Fruit fly (Drosophila melanogaster): ENCODE measurements around the gene CG9297.

Gene CG9297

DNA sequence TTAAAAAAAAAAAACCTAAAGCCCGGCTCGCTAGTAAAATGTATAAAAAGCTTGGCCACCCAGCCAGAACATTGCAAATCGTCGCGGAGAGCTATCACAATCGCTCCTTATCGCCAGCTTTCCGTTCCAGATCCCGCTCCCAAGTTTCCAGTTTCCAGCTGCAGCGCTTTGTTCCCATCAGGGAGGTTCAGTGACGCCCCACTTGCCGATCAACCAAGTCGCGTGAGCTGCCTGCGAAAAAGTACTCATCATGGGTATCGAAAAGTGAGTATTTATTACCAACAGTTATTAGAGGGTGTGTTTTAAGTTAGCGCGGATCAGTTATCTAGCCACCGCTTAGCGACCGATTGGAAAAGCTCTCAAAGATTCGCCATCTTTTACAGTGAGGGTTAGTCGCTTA lies 11.3 kb downstream of the CG9297 start:
- no peak for TF ChIP-seq noc (tag; optimal IDR thresholded peaks at IDR 0.05)

DNA sequence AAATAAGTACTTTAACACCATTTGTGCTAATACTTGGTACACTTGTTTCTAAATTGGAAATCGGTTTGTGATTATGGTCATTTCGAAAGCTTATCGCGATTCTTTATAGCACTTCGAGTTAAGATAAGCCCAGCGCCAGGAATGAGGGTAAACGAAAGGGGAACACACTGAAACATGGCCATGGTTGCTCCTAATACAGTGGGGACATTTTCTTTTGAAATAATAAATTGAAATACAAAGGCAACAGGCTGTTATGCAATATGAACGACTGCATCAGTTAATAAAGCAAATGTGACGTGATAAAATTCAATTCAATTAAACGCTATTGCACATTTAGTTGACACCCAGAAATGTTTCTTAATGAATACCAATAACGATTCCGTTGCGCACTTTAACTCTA lies 12.1 kb downstream of the CG9297 start:
- no peak for TF ChIP-seq noc (tag; optimal IDR thresholded peaks at IDR 0.05)

DNA sequence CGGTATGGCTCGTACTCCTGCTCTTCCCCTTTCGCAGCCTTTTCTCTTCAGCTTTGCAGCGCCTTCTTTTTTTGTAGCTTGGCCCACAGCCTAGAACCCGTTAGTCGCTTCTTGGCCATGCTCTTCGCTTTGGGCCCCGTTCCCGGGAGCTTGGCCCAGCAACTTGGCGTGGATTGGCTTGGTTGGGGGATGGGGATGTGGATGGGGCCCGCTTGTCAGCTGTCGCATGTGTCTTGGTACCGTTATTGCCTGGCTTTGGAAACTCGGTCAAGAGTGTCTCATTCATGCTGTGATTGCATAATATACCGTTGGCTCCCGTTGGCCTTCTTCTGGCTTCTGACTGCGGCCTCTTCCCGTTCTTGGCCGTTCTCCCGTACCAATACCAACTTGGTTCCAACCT lies 14.6 kb downstream of the CG9297 start:
- TF ChIP-seq noc (tag; optimal IDR thresholded peaks at IDR 0.05): no peak

DNA sequence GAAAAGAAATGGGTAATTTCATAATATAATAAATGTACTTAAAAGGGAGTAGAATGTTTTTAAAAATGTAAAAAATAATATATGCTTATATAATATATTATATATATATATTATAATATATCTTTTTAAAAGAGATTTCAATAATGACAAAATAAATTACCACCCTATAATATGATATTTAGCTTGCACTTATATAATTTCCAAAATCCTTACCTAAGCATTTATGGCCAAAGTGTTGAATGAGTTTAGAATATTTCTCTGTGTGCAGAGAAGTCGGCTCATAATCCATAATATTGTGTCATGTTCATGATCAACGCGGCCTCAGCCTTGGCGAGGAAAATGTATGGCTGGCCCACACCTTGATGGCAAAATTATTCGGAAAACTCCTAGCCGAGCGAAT lies 16.9 kb downstream of the CG9297 start:
- no peak for TF ChIP-seq noc (tag; optimal IDR thresholded peaks at IDR 0.05)

DNA sequence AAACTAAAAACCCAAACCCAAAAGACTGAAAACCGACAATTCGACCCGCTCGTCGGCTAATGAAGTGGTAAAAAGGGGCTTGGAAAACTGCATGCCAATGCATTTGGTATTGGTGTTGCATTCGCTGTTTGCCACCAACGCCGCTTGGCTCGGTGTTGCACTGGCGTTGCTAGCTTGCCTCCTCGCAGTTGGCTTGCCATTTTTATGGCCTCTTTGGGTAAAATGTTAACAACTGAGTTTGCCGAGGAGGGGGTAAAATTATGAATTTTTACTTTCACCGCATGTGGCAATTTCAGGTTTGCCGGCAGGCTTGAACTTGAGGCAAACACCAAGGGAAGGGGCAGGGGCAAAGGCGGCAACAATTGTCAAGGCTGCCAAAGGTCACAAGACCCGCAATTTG lies 17.4 kb downstream of the CG9297 start:
- TF ChIP-seq noc (tag; optimal IDR thresholded peaks at IDR 0.05): no peak

DNA sequence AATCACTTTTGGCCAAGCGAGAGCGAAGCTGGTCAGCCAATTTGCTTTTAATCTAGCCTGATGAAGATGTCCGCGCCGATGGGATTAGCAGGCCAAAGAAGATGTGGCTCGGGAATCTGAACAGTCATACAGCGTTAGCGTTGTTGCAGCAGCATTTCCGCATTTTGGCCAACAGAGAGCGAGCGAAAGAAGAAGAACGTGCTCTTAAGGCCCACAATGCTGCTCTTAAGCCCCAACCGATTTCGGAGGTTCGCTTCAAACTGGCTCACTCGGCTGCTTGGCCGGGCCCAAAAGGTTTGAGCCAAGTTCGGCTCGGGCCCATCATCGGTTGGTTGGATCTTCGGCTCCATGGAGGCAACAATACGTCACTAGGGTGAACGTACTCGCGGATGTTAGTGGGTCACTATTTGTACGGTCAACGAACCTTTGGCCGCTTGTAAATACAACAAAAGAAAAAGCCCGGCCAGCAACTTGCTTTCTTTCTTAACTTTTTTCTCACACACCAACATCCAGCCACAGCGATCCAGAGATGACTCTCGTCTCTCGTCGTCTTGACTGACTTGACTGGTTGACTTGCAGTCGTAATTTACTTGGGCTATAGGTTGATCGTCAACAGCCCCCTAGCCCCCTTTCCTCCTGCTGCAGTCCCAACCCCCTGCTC lies 18.5 kb downstream of the CG9297 start:
- no peak for TF ChIP-seq noc (tag; optimal IDR thresholded peaks at IDR 0.05)

DNA sequence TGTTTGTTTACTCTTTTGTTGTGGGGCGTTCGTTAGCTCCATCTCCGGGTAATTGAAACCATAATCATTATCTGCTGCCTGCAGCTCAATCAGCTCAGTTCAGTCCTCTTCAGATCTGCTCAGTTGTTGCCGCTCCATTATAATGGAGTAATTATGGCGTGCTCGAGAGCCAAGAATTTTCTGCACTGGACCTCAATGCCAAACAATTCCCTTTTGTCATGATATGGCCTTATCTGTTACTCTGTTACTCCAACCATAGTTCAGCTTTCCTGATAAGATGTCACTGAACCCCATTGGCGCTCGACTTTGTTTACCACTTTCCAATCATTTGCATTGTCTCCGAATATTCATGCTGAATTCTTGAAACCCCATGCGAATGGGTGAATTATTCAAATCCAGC lies 19.5 kb downstream of the CG9297 start:
- TF ChIP-seq noc (tag; optimal IDR thresholded peaks at IDR 0.05): no peak

DNA sequence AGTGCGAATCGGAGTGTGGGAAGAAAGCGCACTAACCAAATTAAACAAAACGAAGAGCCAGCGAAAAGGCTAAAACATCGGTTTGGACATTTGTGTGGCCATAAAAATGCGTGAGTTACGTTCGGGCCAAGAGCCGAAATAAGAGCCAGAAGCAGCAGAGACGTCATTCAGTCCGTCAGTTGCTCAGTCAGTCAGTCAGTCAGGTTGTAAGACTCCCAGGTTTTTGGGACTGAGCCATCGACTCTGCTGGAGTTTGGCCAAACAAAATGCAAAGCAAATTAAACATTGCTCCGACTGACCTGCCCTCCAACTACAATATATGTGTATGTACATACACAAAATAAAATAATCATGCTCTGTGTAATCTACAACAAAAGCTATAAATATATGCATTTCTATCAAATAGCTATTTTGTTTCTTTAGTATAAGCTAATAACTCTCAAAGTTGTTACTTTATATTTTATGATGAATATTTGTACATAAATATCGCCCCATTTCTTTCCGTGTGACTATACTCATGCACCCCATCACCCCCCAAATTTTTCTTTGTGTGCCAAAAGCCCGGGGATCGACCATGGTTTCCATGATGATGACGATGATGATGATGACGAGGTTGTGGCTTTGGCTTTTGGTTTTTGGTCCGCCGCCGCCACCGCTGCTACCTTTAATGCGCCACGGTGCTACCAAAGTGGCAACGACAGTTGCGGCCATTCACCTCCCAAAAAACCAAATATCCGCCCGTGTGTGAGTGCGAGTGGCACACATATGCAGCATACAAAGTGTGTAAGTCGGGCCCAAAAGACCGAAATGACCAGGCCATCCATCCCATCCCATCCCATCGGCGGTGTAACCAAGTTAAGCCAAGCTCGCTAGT lies 22.0 kb downstream of the CG9297 start:
- TF ChIP-seq noc (tag; optimal IDR thresholded peaks at IDR 0.05): no peak

DNA sequence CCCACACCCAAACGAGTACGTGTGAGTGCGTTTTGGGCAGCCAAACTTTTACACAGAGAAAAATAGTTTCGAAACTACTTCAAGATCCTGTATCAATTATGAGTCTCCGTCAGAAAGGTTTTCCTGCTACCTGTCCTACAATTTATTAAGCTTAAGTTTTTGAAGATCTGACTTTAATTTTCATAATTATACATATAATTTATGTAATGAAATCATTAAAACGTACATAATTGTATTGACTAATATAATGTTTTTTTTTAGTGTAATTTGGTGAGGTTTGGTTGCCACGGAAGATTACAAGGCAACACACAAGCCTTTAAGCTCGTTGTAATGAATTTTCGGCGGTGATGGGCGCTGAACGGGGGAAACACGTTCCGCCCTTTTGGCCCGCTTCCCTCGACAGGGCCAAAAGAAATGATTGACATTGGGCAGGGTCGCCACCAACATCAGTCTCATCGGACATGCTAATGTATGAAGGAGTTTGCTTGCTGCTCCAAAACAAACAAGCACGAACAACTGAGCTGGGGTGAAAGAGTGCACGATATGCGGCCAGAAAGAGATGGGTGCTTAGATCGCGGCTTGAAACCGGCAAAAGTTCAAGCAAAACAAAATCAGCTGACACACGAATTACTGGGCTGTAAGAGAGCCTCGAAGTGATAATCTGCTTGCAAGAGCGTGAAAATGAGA lies 22.8 kb downstream of the CG9297 start:
- TF ChIP-seq noc (tag; optimal IDR thresholded peaks at IDR 0.05): no peak

DNA sequence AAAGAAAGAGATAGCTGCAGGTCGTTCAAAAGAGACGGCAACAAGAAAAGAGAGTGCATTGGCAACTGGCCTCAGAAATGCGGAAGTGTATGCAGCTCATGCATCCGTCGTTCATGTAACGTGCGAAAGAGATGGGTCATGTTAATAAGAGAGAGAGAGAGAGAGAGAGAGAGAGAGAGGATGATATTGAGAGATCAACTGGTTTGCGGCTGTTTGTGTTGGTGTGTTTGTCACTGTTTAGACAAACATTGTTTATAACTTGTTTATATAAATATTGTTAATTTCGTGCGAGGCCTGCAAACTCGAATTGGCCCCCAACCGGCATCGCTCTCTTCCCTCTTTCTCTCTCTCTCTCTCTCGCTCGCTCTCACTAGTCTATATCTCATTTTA lies 23.4 kb downstream of the CG9297 start:
- TF ChIP-seq noc (tag; optimal IDR thresholded peaks at IDR 0.05): no peak

DNA sequence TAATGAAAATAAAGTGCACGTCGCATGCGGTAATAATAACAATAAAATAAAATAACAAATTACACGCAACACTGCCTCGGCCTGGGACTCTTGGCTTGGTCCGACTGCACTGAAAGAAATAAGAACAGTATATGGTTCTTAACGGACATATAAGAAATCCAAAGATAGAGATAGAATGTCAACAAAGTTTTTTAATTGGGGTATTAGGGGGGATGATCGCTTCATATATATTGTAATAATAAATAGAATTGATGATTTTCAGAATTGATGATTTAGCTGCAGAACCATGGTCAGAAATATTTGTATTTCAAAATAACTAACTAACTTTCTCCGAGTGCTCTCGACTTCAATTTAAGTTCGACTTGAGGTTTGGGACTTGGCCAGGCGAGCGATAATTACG lies 24.8 kb downstream of the CG9297 start:
- TF ChIP-seq noc (tag; optimal IDR thresholded peaks at IDR 0.05): no peak

DNA sequence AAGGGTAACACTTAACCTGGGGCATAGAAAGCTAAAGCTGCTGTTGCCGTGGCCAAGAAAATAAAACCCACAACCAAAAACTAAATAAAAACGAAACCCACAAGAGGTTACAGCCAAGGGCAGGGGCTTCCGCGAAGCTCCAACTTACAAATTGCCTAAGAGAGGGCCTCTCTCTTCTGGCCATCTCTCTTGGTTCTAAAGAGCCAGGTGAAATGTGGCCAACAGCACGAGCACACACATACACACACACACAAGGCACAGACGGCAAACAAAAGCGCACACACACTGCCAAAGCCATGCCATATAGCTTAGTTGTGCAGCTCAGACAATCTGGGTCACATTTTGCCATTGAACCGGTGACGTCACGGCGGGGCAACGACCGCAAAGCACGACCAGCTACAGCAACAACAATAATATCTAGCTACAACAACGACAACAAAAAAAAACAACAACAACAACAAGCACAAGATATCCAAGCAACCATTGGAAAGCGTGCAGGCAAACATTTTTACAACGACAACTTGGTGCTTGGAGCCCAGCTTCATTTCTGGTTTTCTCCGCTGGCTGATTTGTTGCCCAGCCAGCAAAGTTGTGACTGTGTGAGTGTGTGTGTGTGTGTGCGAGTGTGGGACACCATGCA lies 25.4 kb downstream of the CG9297 start:
- no peak for TF ChIP-seq noc (tag; optimal IDR thresholded peaks at IDR 0.05)

DNA sequence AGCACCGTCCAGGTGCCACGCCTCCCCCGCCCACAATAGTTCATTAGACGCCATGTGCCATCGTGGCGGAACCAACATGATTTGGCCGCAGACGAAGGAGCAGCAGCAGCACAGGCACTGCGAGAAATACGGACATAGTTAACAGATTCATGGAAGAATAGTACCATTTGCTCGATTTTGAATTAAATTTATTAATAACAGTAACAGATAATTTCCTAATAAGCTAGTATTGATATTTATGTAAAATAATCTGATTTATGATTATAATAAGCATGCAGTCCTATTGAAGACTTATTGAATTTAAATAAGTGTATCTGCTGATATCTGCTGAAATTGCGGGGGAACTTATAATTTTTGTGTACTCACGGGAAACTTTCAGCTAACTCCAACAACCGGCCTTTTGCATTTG lies 26.0 kb downstream of the CG9297 start:
- TF ChIP-seq noc (tag; optimal IDR thresholded peaks at IDR 0.05): no peak

DNA sequence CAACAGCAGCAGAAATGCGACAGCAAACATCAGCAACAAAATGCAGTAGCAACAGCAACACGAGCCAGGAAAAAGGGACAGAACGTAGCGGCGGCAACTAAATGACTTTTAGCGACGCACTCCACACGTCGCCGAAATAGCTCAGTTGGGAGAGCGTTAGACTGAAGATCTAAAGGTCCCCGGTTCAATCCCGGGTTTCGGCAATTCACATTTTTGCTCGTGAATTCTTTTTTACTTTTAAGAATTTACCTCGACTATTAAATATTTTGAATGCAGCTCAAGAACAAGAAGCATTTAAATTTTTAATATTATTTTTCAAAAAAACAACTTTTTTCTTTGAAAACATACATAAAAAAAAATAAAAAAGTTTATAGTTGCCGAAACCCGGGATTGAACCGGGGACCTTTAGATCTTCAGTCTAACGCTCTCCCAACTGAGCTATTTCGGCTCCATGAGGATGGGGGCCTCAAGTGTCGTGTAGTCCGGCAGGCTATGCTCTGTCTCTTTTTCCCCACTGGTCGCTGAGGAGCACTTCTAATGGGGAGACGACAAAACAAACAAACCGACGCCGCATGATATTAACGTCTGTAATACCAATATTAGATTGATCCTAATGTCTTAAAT lies 26.6 kb downstream of the CG9297 start:
- TF ChIP-seq noc (tag; optimal IDR thresholded peaks at IDR 0.05): no peak

DNA sequence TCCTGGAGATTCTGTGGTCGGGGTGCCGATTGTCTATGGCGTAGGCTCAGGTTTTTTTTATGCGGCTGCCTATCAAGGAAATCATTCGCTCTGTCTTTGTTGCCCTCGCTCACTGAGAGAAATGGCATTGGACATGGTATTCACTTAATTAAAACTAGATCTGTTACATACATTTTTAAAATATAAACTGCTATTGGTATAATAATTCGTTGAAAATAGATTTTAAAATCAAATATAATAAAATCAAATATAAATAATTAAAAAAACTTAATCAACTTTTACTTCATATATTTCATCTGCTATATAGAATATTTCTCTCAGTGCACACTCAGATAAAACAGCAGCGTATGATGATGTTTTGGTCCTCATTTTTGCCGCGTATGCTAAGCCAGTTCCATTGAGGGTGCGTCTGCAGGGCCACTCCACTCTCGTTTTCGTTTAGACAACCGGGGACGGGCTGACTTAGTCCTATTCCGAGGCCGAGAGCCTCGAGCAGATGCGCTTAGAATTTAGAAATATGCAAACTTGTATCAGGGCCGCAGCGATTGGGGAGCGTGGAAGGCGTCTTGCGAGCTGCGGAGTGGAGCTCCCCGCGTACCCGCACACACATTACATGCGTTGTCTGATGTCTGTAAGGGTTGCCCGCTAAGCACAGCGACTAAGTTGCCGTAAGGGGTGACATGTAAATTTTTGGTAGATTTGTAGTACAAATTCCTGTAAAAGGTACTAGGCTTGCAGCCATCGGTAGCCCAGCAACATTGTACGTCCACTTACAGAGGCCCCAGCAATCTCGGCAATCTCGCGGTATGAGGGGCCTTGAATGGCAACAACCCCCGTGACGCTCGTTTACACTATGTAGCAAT lies 28.5 kb downstream of the CG9297 start:
- no peak for TF ChIP-seq noc (tag; optimal IDR thresholded peaks at IDR 0.05)
